Worm (Caenorhabditis elegans) whole organism, L1 larva: ENCODE results near the gene C45G9.14.

Experiments used
- C04F5.9 ChIP-seq: sonication (generic microtip); optimal IDR thresholded peaks from 2 replicates; lab custom pipeline; 2016; ENCODE audit warnings: missing genetic modification characterization, missing compliant biosample characterization
- C34B4.2 ChIP-seq: sonication (generic microtip); optimal IDR thresholded peaks from 2 replicates; lab custom pipeline; 2017; ENCODE audit warnings: mild to moderate bottlenecking, missing genetic modification characterization, missing compliant biosample characterization
- ceh-63 ChIP-seq: fragments of 200-800 bp; sonication (Bioruptor generic); optimal IDR thresholded peaks from 2 replicates; lab custom pipeline; 2018; ENCODE audit warnings: mild to moderate bottlenecking, missing genetic modification characterization, missing compliant biosample characterization
- ceh-8 ChIP-seq: fragments of 200-800 bp; sonication (Bioruptor generic); optimal IDR thresholded peaks from 2 replicates; lab custom pipeline; 2018; ENCODE audit warnings: mild to moderate bottlenecking, missing genetic modification characterization, moderate library complexity, missing compliant biosample characterization
- ceh-82 ChIP-seq, 3 experiments: fragments of 150-350 bp in 1 of 3; sonication (generic microtip) in 2 of 3; optimal IDR thresholded peaks; 2 replicates each; lab custom pipeline; 2014 to 2017; ENCODE audit warnings: missing biosample characterization in 3 of 3, missing genetic modification characterization in 3 of 3
- ceh-90 ChIP-seq: sonication (generic microtip); optimal IDR thresholded peaks from 2 replicates; lab custom pipeline; 2016; ENCODE audit warnings: missing genetic modification characterization, missing compliant biosample characterization
- efl-1 ChIP-seq, 4 experiments: fragments of 150-350 bp; optimal IDR thresholded peaks in 3 of 4; peaks in 1 of 4; 1 replicate in 1 of 4; 2 replicates in 3 of 4; lab custom pipeline; 2014; ENCODE audit warnings: missing biosample characterization in 2 of 4, missing genetic modification characterization in 2 of 4, missing genetic modification reagents in 2 of 4
- efl-3 ChIP-seq: fragments of 200-800 bp; sonication (Bioruptor generic); optimal IDR thresholded peaks from 2 replicates; lab custom pipeline; 2018; ENCODE audit warnings: mild to moderate bottlenecking, missing genetic modification characterization, missing compliant biosample characterization
- egl-27 ChIP-seq, 2 experiments: fragments of 150-350 bp in 1 of 2; sonication (generic microtip); optimal IDR thresholded peaks; 3 replicates each; lab custom pipeline; 2017 to 2018; ENCODE audit warnings: missing biosample characterization in 2 of 2, missing genetic modification characterization in 2 of 2, missing genetic modification reagents in 2 of 2
- elt-2 ChIP-seq: sonication (generic microtip); optimal IDR thresholded peaks from 2 replicates; lab custom pipeline; 2016; ENCODE audit warnings: missing genetic modification characterization, mild to moderate bottlenecking, inconsistent platforms, missing compliant biosample characterization, missing genetic modification reagents
- elt-3 ChIP-seq, 6 experiments: fragments of 150-350 bp in 1 of 6; sonication (generic microtip); optimal IDR thresholded peaks; 2 replicates each; lab custom pipeline; 2017 to 2018; ENCODE audit warnings: missing biosample characterization in 6 of 6, missing genetic modification characterization in 6 of 6, inconsistent platforms in 1 of 6
- ets-5 ChIP-seq: fragments of 200-800 bp; sonication (Bioruptor generic); IDR thresholded peaks from 2 replicates; pipeline ENCODE4 v1.3.6; 2022; ENCODE audit warnings: missing genetic modification characterization, missing compliant biosample characterization
- fkh-4 ChIP-seq: sonication (generic microtip); optimal IDR thresholded peaks from 2 replicates; lab custom pipeline; 2016; ENCODE audit warnings: missing compliant biosample characterization, missing genetic modification characterization, borderline replicate concordance
- fkh-8 ChIP-seq: sonication (generic microtip); optimal IDR thresholded peaks from 2 replicates; lab custom pipeline; 2016; ENCODE audit warnings: mild to moderate bottlenecking, missing genetic modification characterization, missing compliant biosample characterization
- grh-1 ChIP-seq: fragments of 200-800 bp; sonication (Bioruptor generic); IDR thresholded peaks from 2 replicates; pipeline ENCODE4 v1.3.6; 2022; ENCODE audit warnings: missing genetic modification reagents, missing genetic modification characterization, missing compliant biosample characterization
- hpl-2 ChIP-seq: fragments of 150-350 bp; optimal IDR thresholded peaks from 2 replicates; lab custom pipeline; 2014; ENCODE audit warnings: missing biosample characterization, missing genetic modification reagents, missing genetic modification characterization
- irx-1 ChIP-seq: sonication (generic microtip); optimal IDR thresholded peaks from 2 replicates; lab custom pipeline; 2016; ENCODE audit warnings: missing genetic modification characterization, missing compliant biosample characterization
- isw-1 ChIP-seq: fragments of 200-800 bp; sonication (Bioruptor generic); IDR thresholded peaks from 2 replicates; pipeline ENCODE4 v1.3.6; 2022; ENCODE audit warnings: missing genetic modification characterization, missing compliant biosample characterization
- jun-1 ChIP-seq: fragments of 150-350 bp; optimal IDR thresholded peaks from 2 replicates; lab custom pipeline; 2014; ENCODE audit warnings: missing biosample characterization, missing genetic modification reagents, missing genetic modification characterization
- lin-13 ChIP-seq: fragments of 150-350 bp; optimal IDR thresholded peaks from 2 replicates; lab custom pipeline; 2014; ENCODE audit warnings: missing biosample characterization, missing genetic modification reagents, missing genetic modification characterization
- lin-35 ChIP-seq, 2 experiments: fragments of 150-350 bp; optimal IDR thresholded peaks; 2 replicates each; lab custom pipeline; 2014; ENCODE audit warnings: missing biosample characterization in 2 of 2, missing genetic modification characterization in 2 of 2, missing genetic modification reagents in 2 of 2
- lir-3 ChIP-seq: sonication (generic microtip); optimal IDR thresholded peaks from 2 replicates; lab custom pipeline; 2016; ENCODE audit warnings: mild to moderate bottlenecking, missing genetic modification characterization, moderate library complexity, missing compliant biosample characterization; ENCODE audit not compliant: poor library complexity
- mdl-1 ChIP-seq, 2 experiments: fragments of 150-350 bp; optimal IDR thresholded peaks; 2 replicates each; lab custom pipeline; 2014 to 2017; ENCODE audit warnings: missing biosample characterization in 2 of 2, missing genetic modification characterization in 2 of 2, inconsistent platforms in 1 of 2
- mep-1 ChIP-seq: fragments of 150-350 bp; optimal IDR thresholded peaks from 2 replicates; lab custom pipeline; 2014; ENCODE audit warnings: missing biosample characterization, missing genetic modification characterization
- nhr-11 ChIP-seq: fragments of 150-350 bp; optimal IDR thresholded peaks from 2 replicates; lab custom pipeline; 2014; ENCODE audit warnings: missing biosample characterization, missing genetic modification characterization
- nhr-12 ChIP-seq: sonication (generic microtip); optimal IDR thresholded peaks from 2 replicates; lab custom pipeline; 2017; ENCODE audit warnings: missing biosample characterization, missing genetic modification characterization
- nhr-19 ChIP-seq: fragments of 200-800 bp; sonication (Bioruptor generic); conservative IDR thresholded peaks from 2 replicates; pipeline ENCODE4 v1.3.6; 2022; ENCODE audit warnings: missing genetic modification characterization, missing compliant biosample characterization
- nhr-20 ChIP-seq: sonication (generic microtip); optimal IDR thresholded peaks from 2 replicates; lab custom pipeline; 2016; ENCODE audit warnings: mild to moderate bottlenecking, missing genetic modification characterization, missing compliant biosample characterization
- nhr-237 ChIP-seq: fragments of 150-350 bp; optimal IDR thresholded peaks from 2 replicates; lab custom pipeline; 2014; ENCODE audit warnings: missing biosample characterization, missing genetic modification characterization
- nhr-28 ChIP-seq: fragments of 150-350 bp; optimal IDR thresholded peaks from 2 replicates; lab custom pipeline; 2014; ENCODE audit warnings: missing biosample characterization, missing genetic modification characterization
- nhr-47 ChIP-seq: sonication (generic microtip); optimal IDR thresholded peaks from 2 replicates; lab custom pipeline; 2016; ENCODE audit warnings: mild to moderate bottlenecking, missing genetic modification characterization, moderate library complexity, missing compliant biosample characterization
- nhr-71 ChIP-seq: sonication (generic microtip); optimal IDR thresholded peaks from 2 replicates; lab custom pipeline; 2016; ENCODE audit warnings: mild to moderate bottlenecking, missing genetic modification characterization, moderate library complexity, missing compliant biosample characterization
- nhr-76 ChIP-seq: sonication (generic microtip); optimal IDR thresholded peaks from 2 replicates; lab custom pipeline; 2017; ENCODE audit warnings: missing biosample characterization, missing genetic modification characterization
- nhr-77 ChIP-seq: fragments of 150-350 bp; optimal IDR thresholded peaks from 2 replicates; lab custom pipeline; 2014; ENCODE audit warnings: missing biosample characterization, missing genetic modification characterization
- nhr-85 ChIP-seq: sonication (generic microtip); peaks from one replicate; lab custom pipeline; 2016; ENCODE audit warnings: missing genetic modification characterization, inconsistent platforms, missing compliant biosample characterization
- nhr-90 ChIP-seq: sonication (generic microtip); optimal IDR thresholded peaks from 2 replicates; lab custom pipeline; 2016; ENCODE audit warnings: mild to moderate bottlenecking, missing genetic modification characterization, missing compliant biosample characterization; ENCODE audit not compliant: poor library complexity
- pax-3 ChIP-seq: fragments of 200-800 bp; sonication (Bioruptor generic); optimal IDR thresholded peaks from 2 replicates; lab custom pipeline; 2018; ENCODE audit warnings: mild to moderate bottlenecking, missing genetic modification characterization, moderate library complexity, missing compliant biosample characterization
- pqm-1 ChIP-seq: sonication (generic microtip); optimal IDR thresholded peaks from 3 replicates; lab custom pipeline; 2017; ENCODE audit warnings: missing biosample characterization, missing genetic modification characterization
- rnt-1 ChIP-seq: sonication (generic microtip); optimal IDR thresholded peaks from 2 replicates; lab custom pipeline; 2016; ENCODE audit warnings: mild to moderate bottlenecking, missing genetic modification characterization, moderate library complexity, missing compliant biosample characterization
- skn-1 ChIP-seq: fragments of 150-350 bp; optimal IDR thresholded peaks from 2 replicates; lab custom pipeline; 2014; ENCODE audit warnings: missing biosample characterization, missing genetic modification characterization
- snpc-4 ChIP-seq: fragments of 150-350 bp; optimal IDR thresholded peaks from 2 replicates; lab custom pipeline; 2014; ENCODE audit warnings: missing biosample characterization, missing genetic modification characterization
- snu-23 ChIP-seq: sonication (generic microtip); optimal IDR thresholded peaks from 2 replicates; lab custom pipeline; 2016; ENCODE audit warnings: missing genetic modification characterization, missing compliant biosample characterization
- sox-4 ChIP-seq: sonication (generic microtip); optimal IDR thresholded peaks from 2 replicates; lab custom pipeline; 2016; ENCODE audit warnings: missing genetic modification characterization, missing compliant biosample characterization
- swsn-7 ChIP-seq: sonication (generic microtip); optimal IDR thresholded peaks from 2 replicates; lab custom pipeline; 2016; ENCODE audit warnings: missing genetic modification characterization, missing compliant biosample characterization
- tbx-2 ChIP-seq: sonication (generic microtip); optimal IDR thresholded peaks from 2 replicates; lab custom pipeline; 2016; ENCODE audit warnings: missing genetic modification characterization, missing compliant biosample characterization
- tlp-1 ChIP-seq: fragments of 150-350 bp; optimal IDR thresholded peaks from 2 replicates; lab custom pipeline; 2014; ENCODE audit warnings: missing biosample characterization, missing genetic modification characterization
- unc-130 ChIP-seq: fragments of 150-350 bp; optimal IDR thresholded peaks from 2 replicates; lab custom pipeline; 2017; ENCODE audit warnings: missing biosample characterization, missing genetic modification characterization, inconsistent platforms
- unc-30 ChIP-seq: sonication (generic microtip); optimal IDR thresholded peaks from 2 replicates; lab custom pipeline; 2017; ENCODE audit warnings: missing biosample characterization, missing genetic modification characterization
- unc-62 ChIP-seq: fragments of 150-350 bp; optimal IDR thresholded peaks from 2 replicates; lab custom pipeline; 2014; ENCODE audit warnings: missing biosample characterization, missing genetic modification reagents, missing genetic modification characterization
- unc-98 ChIP-seq: fragments of 200-800 bp; sonication (Bioruptor generic); IDR thresholded peaks from 2 replicates; pipeline ENCODE4 v1.3.6; 2022; ENCODE audit warnings: missing genetic modification characterization, missing compliant biosample characterization
- vab-15 ChIP-seq: sonication (generic microtip); optimal IDR thresholded peaks from 2 replicates; lab custom pipeline; 2017; ENCODE audit warnings: missing genotype, mild to moderate bottlenecking, missing genetic modification characterization, missing compliant biosample characterization
- zag-1 ChIP-seq: fragments of 150-350 bp; optimal IDR thresholded peaks from 2 replicates; lab custom pipeline; 2014; ENCODE audit warnings: missing biosample characterization, missing genetic modification characterization
- ztf-11 ChIP-seq, 2 experiments: sonication (generic microtip); optimal IDR thresholded peaks; 2 replicates each; lab custom pipeline; 2016 to 2017; ENCODE audit warnings: missing genetic modification characterization in 2 of 2, missing biosample characterization in 1 of 2, missing compliant biosample characterization in 1 of 2

C45G9.14 gene

ce11 chrIII:5078062-5078461, 33.3 kb downstream of the C45G9.14 start:
- TF ChIP-seq C04F5.9 (tag; lab: Kevin White, UChicago) (peak; percentile 13), unc-62 (GFP tag; lab: Kevin White, UChicago) (no peak), ztf-11 (tag; optimal IDR thresholded peaks at IDR 0.05; lab: Kevin White, UChicago) (no peak), nhr-71 (tag; lab: Kevin White, UChicago) (peak; percentile 94), nhr-28 (tag; lab: Kevin White, UChicago) (no peak), ets-5 (GFP tag; lab: Robert Waterston, UW) (no peak), mep-1 (tag; lab: Kevin White, UChicago) (peak; percentile 43), egl-27 (tag; optimal IDR thresholded peaks at IDR 0.05; lab: Kevin White, UChicago) (no peak), elt-3 (tag; optimal IDR thresholded peaks at IDR 0.05; lab: Kevin White, UChicago) (peak in 3 of 6 experiments; percentile 18 to 95 (median 72)), sox-4 (tag; lab: Kevin White, UChicago) (no peak), tbx-2 (tag; lab: Kevin White, UChicago) (peak; percentile 86), ceh-90 (no peak), rnt-1 (tag; lab: Kevin White, UChicago) (peak; percentile 60), ceh-82 (tag; optimal IDR thresholded peaks at IDR 0.05; lab: Kevin White, UChicago) (peak in 1 of 3 experiments; percentile 11), elt-2 (peak; percentile 86), C34B4.2 (tag; lab: Kevin White, UChicago) (no peak), fkh-8 (tag; lab: Kevin White, UChicago) (peak; percentile 8), efl-1 (optimal IDR thresholded peaks at IDR 0.05; lab: Kevin White, UChicago) (peak; percentile 9 to 38), efl-1 (GFP tag; optimal IDR thresholded peaks at IDR 0.05 in 1 of 2; lab: Kevin White, UChicago) (peak; percentile 27 to 91), nhr-12 (no peak), snu-23 (GFP tag; lab: Kevin White, UChicago) (peak; percentile 87), nhr-85 (tag; lab: Kevin White, UChicago) (peak; percentile 90), ceh-63 (GFP tag; lab: Kevin White, UChicago) (no peak), unc-30 (tag; lab: Kevin White, UChicago) (no peak), swsn-7 (tag; lab: Kevin White, UChicago) (peak; percentile 49), isw-1 (GFP tag; lab: Robert Waterston, UW) (no peak), pqm-1 (tag; lab: Kevin White, UChicago) (no peak), lin-35 (GFP tag; optimal IDR thresholded peaks at IDR 0.05; lab: Kevin White, UChicago) (peak; percentile 3 to 83), unc-130 (tag; lab: Kevin White, UChicago) (peak; percentile 90), nhr-77 (tag; lab: Kevin White, UChicago) (peak; percentile 45), ceh-8 (GFP tag; lab: Kevin White, UChicago) (no peak), mdl-1 (tag; optimal IDR thresholded peaks at IDR 0.05; lab: Kevin White, UChicago) (peak in 1 of 2 experiments; percentile 97), skn-1 (tag; lab: Kevin White, UChicago) (peak; percentile 90), jun-1 (peak; percentile 44), hpl-2 (no peak), unc-98 (GFP tag; lab: Robert Waterston, UW) (no peak), vab-15 (no peak), nhr-47 (tag; lab: Kevin White, UChicago) (peak; percentile 80), nhr-11 (peak; percentile 32), fkh-4 (tag; lab: Kevin White, UChicago) (no peak), tlp-1 (tag; lab: Kevin White, UChicago) (no peak), lin-13 (GFP tag; lab: Kevin White, UChicago) (no peak), nhr-19 (GFP tag; lab: Robert Waterston, UW) (peak; percentile 97), nhr-90 (tag; lab: Kevin White, UChicago) (peak; percentile 90), irx-1 (tag; lab: Kevin White, UChicago) (peak; percentile 41), nhr-20 (peak; percentile 96), lir-3 (tag; lab: Kevin White, UChicago) (no peak), efl-3 (no peak), snpc-4 (tag; lab: Kevin White, UChicago) (peak; percentile 53), grh-1 (GFP tag; lab: Robert Waterston, UW) (peak; percentile 42; the same call in 1 of the 2 replicates), nhr-237 (no peak), nhr-76 (tag; lab: Kevin White, UChicago) (no peak), zag-1 (tag; lab: Kevin White, UChicago) (no peak), pax-3 (tag; lab: Kevin White, UChicago) (no peak)
